Fruit fly (Drosophila melanogaster): ENCODE data around the gene CG32264.
A peak's percentile ranks its signal among the peaks of the same experiment; 100 is the strongest.

Gene CG32264

dm6 chr3L:3665288-3666210 lies 140.7 kb downstream of the CG32264 start (continued):
- TF ChIP-seq tna (GFP tag; IDR thresholded peaks at IDR 0.05; ENCODE audit: partially characterized antibody) (no peak), CG10209 (GFP tag; optimal IDR thresholded peaks at IDR 0.05) (peak; percentile 48), CG16779 (GFP tag; IDR thresholded peaks at IDR 0.05) (no peak), CG6654 (GFP tag; optimal IDR thresholded peaks at IDR 0.05) (no peak), CG14050 (GFP tag; IDR thresholded peaks at IDR 0.05) (peak; percentile 36; the same call in 1 of the 3 replicates), esg (GFP tag; conservative IDR thresholded peaks at IDR 0.05) (peak; percentile 38; the same call in 1 of the 2 replicates), croc (GFP tag; conservative IDR thresholded peaks at IDR 0.05) (no peak), sima (GFP tag; optimal IDR thresholded peaks at IDR 0.05) (no peak), Eip74EF (GFP tag; optimal IDR thresholded peaks at IDR 0.05) (peak in 1 of 2 experiments; percentile 40), Deaf1 (tag; optimal IDR thresholded peaks at IDR 0.05) (no peak), chinmo (GFP tag; IDR thresholded peaks at IDR 0.05; ENCODE audit: partially characterized antibody) (no peak), Dfd (GFP tag; optimal IDR thresholded peaks at IDR 0.05) (no peak), gce (GFP tag; IDR thresholded peaks at IDR 0.05) (no peak), chif (GFP tag; optimal IDR thresholded peaks at IDR 0.05) (peak; percentile 61 to 74), CG10147 (GFP tag; optimal IDR thresholded peaks at IDR 0.05) (no peak), CG9609 (GFP tag; optimal IDR thresholded peaks at IDR 0.05) (peak; percentile 37), CG16813 (GFP tag; IDR thresholded peaks at IDR 0.05; ENCODE audit: partially characterized antibody) (no peak), mld (GFP tag; IDR thresholded peaks at IDR 0.05; ENCODE audit: partially characterized antibody) (no peak), grau (tag; optimal IDR thresholded peaks at IDR 0.05) (peak; percentile 70), CG14860 (GFP tag; IDR thresholded peaks at IDR 0.05; ENCODE audit: partially characterized antibody) (no peak), Six4 (GFP tag; optimal IDR thresholded peaks at IDR 0.05) (no peak), org-1 (GFP tag; optimal IDR thresholded peaks at IDR 0.05) (no peak), seq (GFP tag; IDR thresholded peaks at IDR 0.05) (no peak), btn (GFP tag; optimal IDR thresholded peaks at IDR 0.05) (no peak), CG18011 (GFP tag; optimal IDR thresholded peaks at IDR 0.05) (no peak), CG2712 (tag; optimal IDR thresholded peaks at IDR 0.05) (peak; percentile 35), CG7928 (GFP tag; optimal IDR thresholded peaks at IDR 0.05) (no peak), az2 (GFP tag; optimal IDR thresholded peaks at IDR 0.05) (peak; percentile 69), gsb (GFP tag; IDR thresholded peaks at IDR 0.05) (no peak), Sox102F (GFP tag; optimal IDR thresholded peaks at IDR 0.05) (peak; percentile 56), Kr (GFP tag; optimal IDR thresholded peaks at IDR 0.05) (no peak), Dbx (GFP tag; IDR thresholded peaks at IDR 0.05) (no peak), Fer3 (tag; optimal IDR thresholded peaks at IDR 0.05) (no peak), unc-4 (GFP tag; IDR thresholded peaks at IDR 0.05; ENCODE audit: partially characterized antibody) (no peak), inv (GFP tag; IDR thresholded peaks at IDR 0.05; ENCODE audit: partially characterized antibody) (no peak), eyg (GFP tag; optimal IDR thresholded peaks at IDR 0.05) (no peak), Atf6 (GFP tag; IDR thresholded peaks at IDR 0.05) (peak; percentile 58; the same call in 1 of the 2 replicates), tgo (GFP tag; IDR thresholded peaks at IDR 0.05) (peak; percentile 40; the same call in 2 of the 3 replicates), CG11085 (GFP tag; IDR thresholded peaks at IDR 0.05) (no peak), bowl (GFP tag; IDR thresholded peaks at IDR 0.05) (no peak), Ada2b (GFP tag; IDR thresholded peaks at IDR 0.05) (peak; percentile 17; the same call in 1 of the 2 replicates), bigmax (GFP tag; optimal IDR thresholded peaks at IDR 0.05) (no peak), trh (GFP tag; optimal IDR thresholded peaks at IDR 0.05) (peak; percentile 24), ttk (GFP tag; IDR thresholded peaks at IDR 0.05) (no peak), CG8290 (GFP tag; optimal IDR thresholded peaks at IDR 0.05) (no peak), CG8290 (tag; optimal IDR thresholded peaks at IDR 0.05) (no peak), gem (tag; optimal IDR thresholded peaks at IDR 0.05) (peak; percentile 78), en (GFP tag; optimal IDR thresholded peaks at IDR 0.05) (no peak), CG7357 (GFP tag; IDR thresholded peaks at IDR 0.05) (no peak)
